Worm (Caenorhabditis elegans) whole organism, L2 larva: ENCODE results near the gene pfd-5.

Experiments
- C34F6.9 ChIP-seq: fragments of 150-350 bp; optimal IDR thresholded peaks from 2 replicates; lab custom pipeline; 2014; ENCODE audit warnings: missing biosample characterization, missing genetic modification characterization
- ZK546.5 ChIP-seq: sonication (generic microtip); optimal IDR thresholded peaks from 2 replicates; lab custom pipeline; 2017; ENCODE audit warnings: missing biosample characterization, missing genetic modification characterization
- alr-1 ChIP-seq: fragments of 150-350 bp; optimal IDR thresholded peaks from 2 replicates; lab custom pipeline; 2014; ENCODE audit warnings: missing biosample characterization, missing genetic modification characterization
- ceh-82 ChIP-seq: fragments of 150-350 bp; optimal IDR thresholded peaks from 2 replicates; lab custom pipeline; 2014; ENCODE audit warnings: missing biosample characterization, missing genetic modification characterization
- gmeb-1 ChIP-seq: fragments of 150-350 bp; optimal IDR thresholded peaks from 2 replicates; lab custom pipeline; 2014; ENCODE audit warnings: missing biosample characterization, missing genetic modification characterization
- mab-5 ChIP-seq: fragments of 150-350 bp; optimal IDR thresholded peaks from 2 replicates; lab custom pipeline; 2014; ENCODE audit warnings: missing biosample characterization, missing genetic modification characterization
- nhr-23 ChIP-seq: fragments of 150-350 bp; optimal IDR thresholded peaks from 2 replicates; lab custom pipeline; 2014; ENCODE audit warnings: missing biosample characterization, missing genetic modification reagents, missing genetic modification characterization
- unc-39 ChIP-seq: fragments of 150-350 bp; optimal IDR thresholded peaks from 2 replicates; lab custom pipeline; 2014; ENCODE audit warnings: missing biosample characterization, missing genetic modification characterization
- zag-1 ChIP-seq: fragments of 150-350 bp; optimal IDR thresholded peaks from 2 replicates; lab custom pipeline; 2014; ENCODE audit warnings: missing biosample characterization, missing genetic modification characterization

DNA sequence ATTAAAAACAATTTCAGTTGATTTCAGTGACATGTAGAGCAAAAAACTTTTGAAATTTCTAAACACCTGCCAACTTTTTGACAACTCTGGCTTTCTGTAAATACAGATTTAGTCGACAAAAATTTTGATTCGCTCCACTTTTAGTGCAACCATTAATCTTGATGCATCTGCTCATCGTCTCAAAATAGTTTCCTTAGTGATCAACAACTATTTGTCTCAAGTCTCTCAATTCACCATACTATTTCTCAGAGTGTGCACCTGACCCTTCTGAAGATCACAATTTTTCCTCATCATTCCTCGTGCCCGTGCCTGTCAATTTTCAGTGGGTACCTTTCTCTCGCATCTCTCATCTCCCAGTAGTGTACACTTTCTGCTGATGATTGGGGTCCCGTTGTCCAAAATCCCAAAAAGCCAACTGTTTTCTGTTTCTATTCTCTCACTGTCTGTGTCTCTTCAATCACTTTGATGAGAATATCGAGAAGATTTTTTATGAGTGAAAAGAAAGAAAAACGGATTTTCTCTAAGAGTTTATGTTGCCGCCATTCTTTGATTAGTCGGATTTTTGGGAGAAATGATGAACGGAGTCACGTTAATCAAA, 18.3 kb upstream of the pfd-5 start:
- TF ChIP-seq ceh-82 (tag; lab: Kevin White, UChicago) (no peak), nhr-23 (tag; lab: Kevin White, UChicago) (no peak), unc-39 (tag; lab: Kevin White, UChicago) (no peak), gmeb-1 (tag; lab: Kevin White, UChicago) (no peak), C34F6.9 (tag; lab: Kevin White, UChicago) (peak; percentile 66), ZK546.5 (tag; lab: Kevin White, UChicago) (no peak), zag-1 (tag; lab: Kevin White, UChicago) (no peak), alr-1 (no peak), mab-5 (tag; lab: Kevin White, UChicago) (peak; percentile 70)
